Fruit fly (Drosophila melanogaster): ENCODE data around the gene CG14456.
A peak's percentile ranks its signal among the peaks of the same experiment; 100 is the strongest.

The CG14456 gene

DNA sequence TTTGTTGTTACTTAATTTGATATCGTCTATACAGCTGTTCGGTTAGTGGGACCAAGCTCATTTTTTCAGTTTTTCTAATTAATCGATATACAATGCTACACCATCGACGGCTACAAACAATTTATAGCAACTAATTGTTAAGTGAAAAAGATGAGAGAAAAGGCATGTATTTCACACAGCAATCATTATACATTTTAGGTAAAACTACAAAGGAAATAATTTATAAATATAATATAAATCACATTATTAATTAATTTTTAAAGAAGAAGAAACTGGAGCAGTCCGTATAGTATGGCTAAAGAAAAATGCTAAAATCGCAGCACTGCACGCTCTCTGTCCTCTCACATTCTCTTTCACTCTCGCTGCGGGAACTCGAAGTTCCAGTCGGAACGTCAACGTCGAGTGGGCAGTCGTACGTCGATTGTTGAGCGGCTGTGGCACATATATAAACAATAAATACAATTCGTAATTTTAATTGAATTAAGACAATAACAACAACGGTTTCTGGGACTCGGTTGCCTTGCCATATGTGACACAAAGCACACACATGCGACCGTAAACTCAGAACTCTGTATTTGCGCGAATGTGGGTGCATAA, 40.8 kb downstream of the CG14456 start, which contains the start of the genes CG14450 and CG11367 (continued):
- no peak for TF ChIP-seq ranshi (GFP tag; IDR thresholded peaks at IDR 0.05)
- no peak for TF ChIP-seq CG4730 (GFP tag; IDR thresholded peaks at IDR 0.05)
- TF ChIP-seq onecut (GFP tag; IDR thresholded peaks at IDR 0.05): no peak; the same call in 1 of the 2 replicates
- no peak for TF ChIP-seq CG18764 (GFP tag; optimal IDR thresholded peaks at IDR 0.05)
- TF ChIP-seq bsh (GFP tag; optimal IDR thresholded peaks at IDR 0.05): no peak
- TF ChIP-seq HLHmδ (GFP tag; optimal IDR thresholded peaks at IDR 0.05): peak; percentile 76
- TF ChIP-seq Usf (GFP tag; optimal IDR thresholded peaks at IDR 0.05): no peak
- no peak for TF ChIP-seq CG34422 (GFP tag; IDR thresholded peaks at IDR 0.05)
- TF ChIP-seq HLH54F (GFP tag; optimal IDR thresholded peaks at IDR 0.05): no peak
- no peak for TF ChIP-seq bbx (GFP tag; IDR thresholded peaks at IDR 0.05; ENCODE audit: partially characterized antibody)
- no peak for TF ChIP-seq fru (optimal IDR thresholded peaks at IDR 0.05)
- no peak for TF ChIP-seq CG1647 (GFP tag; optimal IDR thresholded peaks at IDR 0.05)
- peak; percentile 75 for TF ChIP-seq CG17829 (tag; optimal IDR thresholded peaks at IDR 0.05)
- no peak for TF ChIP-seq psq (GFP tag; optimal IDR thresholded peaks at IDR 0.05)
- TF ChIP-seq Hr78 (GFP tag; optimal IDR thresholded peaks at IDR 0.05): no peak
- TF ChIP-seq sr (GFP tag; IDR thresholded peaks at IDR 0.05): peak; percentile 57; the same call in 1 of the 3 replicates
- TF ChIP-seq CG14667 (GFP tag; IDR thresholded peaks at IDR 0.05): no peak
- TF ChIP-seq Ada2b (GFP tag; IDR thresholded peaks at IDR 0.05): no peak
- TF ChIP-seq Atf6 (GFP tag; IDR thresholded peaks at IDR 0.05): no peak
- TF ChIP-seq zf30C (GFP tag; optimal IDR thresholded peaks at IDR 0.05): no peak
- peak; percentile 57; the same call in 2 of the 3 replicates for TF ChIP-seq ci (GFP tag; IDR thresholded peaks at IDR 0.05)
- no peak for TF ChIP-seq ems (GFP tag; optimal IDR thresholded peaks at IDR 0.05)
- no peak for TF ChIP-seq D (optimal IDR thresholded peaks at IDR 0.05)
- TF ChIP-seq D (GFP tag; optimal IDR thresholded peaks at IDR 0.05): peak; percentile 21
- no peak for TF ChIP-seq CG32767 (GFP tag; IDR thresholded peaks at IDR 0.05)
- peak; percentile 22 for TF ChIP-seq CG2875 (GFP tag; optimal IDR thresholded peaks at IDR 0.05)
- peak; percentile 30 for TF ChIP-seq zen (tag; optimal IDR thresholded peaks at IDR 0.05)
- no peak for TF ChIP-seq CG31224 (GFP tag; IDR thresholded peaks at IDR 0.05)
- TF ChIP-seq CTCF (GFP tag; optimal IDR thresholded peaks at IDR 0.05): peak; percentile 11
- TF ChIP-seq tgo (GFP tag; IDR thresholded peaks at IDR 0.05): no peak
- peak; percentile 7 for TF ChIP-seq CG12104 (GFP tag; optimal IDR thresholded peaks at IDR 0.05)
- TF ChIP-seq CG10543 (GFP tag; optimal IDR thresholded peaks at IDR 0.05): peak; percentile 61
- peak; percentile 8 for TF ChIP-seq CG10209 (GFP tag; optimal IDR thresholded peaks at IDR 0.05)
- TF ChIP-seq D19A (tag; optimal IDR thresholded peaks at IDR 0.05): peak; percentile 37
- TF ChIP-seq Camta (GFP tag; optimal IDR thresholded peaks at IDR 0.05): peak; percentile 9
- no peak for TF ChIP-seq Fer2 (tag; optimal IDR thresholded peaks at IDR 0.05)
- TF ChIP-seq esg (GFP tag; conservative IDR thresholded peaks at IDR 0.05): no peak
- TF ChIP-seq CG10654 (GFP tag; optimal IDR thresholded peaks at IDR 0.05): no peak
- no peak for TF ChIP-seq bigmax (GFP tag; optimal IDR thresholded peaks at IDR 0.05)
- TF ChIP-seq CG6272 (GFP tag; IDR thresholded peaks at IDR 0.05): no peak
- TF ChIP-seq br (optimal IDR thresholded peaks at IDR 0.05): no peak
- no peak for TF ChIP-seq C15 (GFP tag; IDR thresholded peaks at IDR 0.05)
- TF ChIP-seq nom (GFP tag; optimal IDR thresholded peaks at IDR 0.05): peak; percentile 63
- TF ChIP-seq trem (tag; optimal IDR thresholded peaks at IDR 0.05): peak; percentile 81
- peak; percentile 26 for TF ChIP-seq Dp (GFP tag; optimal IDR thresholded peaks at IDR 0.05)
- TF ChIP-seq twi (tag; optimal IDR thresholded peaks at IDR 0.05): peak; percentile 65
- peak; percentile 11 for TF ChIP-seq CG13775 (GFP tag; optimal IDR thresholded peaks at IDR 0.05)
- peak; percentile 55 for TF ChIP-seq sug (tag; optimal IDR thresholded peaks at IDR 0.05)
- TF ChIP-seq ewg (GFP tag; optimal IDR thresholded peaks at IDR 0.05): no peak
- no peak for TF ChIP-seq CG3281 (GFP tag; optimal IDR thresholded peaks at IDR 0.05)
- no peak for TF ChIP-seq Atf3 (GFP tag; optimal IDR thresholded peaks at IDR 0.05)
- TF ChIP-seq dmrt99B (tag; optimal IDR thresholded peaks at IDR 0.05): no peak
